Fruit fly (Drosophila melanogaster): Measurements from ENCODE around the gene prg.

Gene prg

DNA sequence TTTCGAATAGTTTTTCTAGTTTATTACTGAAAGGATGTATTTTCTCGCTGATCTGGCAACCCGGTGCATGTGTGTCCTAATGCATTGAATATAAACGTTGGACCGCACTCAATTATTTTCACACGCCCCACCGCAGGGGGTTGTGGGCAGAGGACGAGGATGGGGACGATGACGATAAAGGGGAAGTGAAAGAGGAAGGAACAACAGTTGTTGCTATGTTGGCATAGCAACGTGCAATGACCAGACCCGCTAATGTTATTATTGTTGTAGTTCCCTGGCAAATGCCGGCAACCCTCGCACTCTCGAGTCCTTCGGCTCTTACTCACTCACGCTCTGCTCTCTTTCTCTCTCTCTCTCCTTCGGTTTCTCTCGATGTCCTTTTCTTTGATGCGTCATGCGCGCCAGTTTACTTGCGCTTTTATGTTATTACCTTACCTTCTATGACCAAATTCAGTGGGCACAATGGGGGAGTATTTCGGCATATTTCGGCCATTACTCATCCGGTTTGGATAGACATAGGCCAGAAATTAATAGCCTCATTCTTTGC lies 39.6 kb upstream of the prg start:
- no peak for TF ChIP-seq Sox14 (GFP tag; optimal IDR thresholded peaks at IDR 0.05)
- TF ChIP-seq pdm3 (GFP tag; optimal IDR thresholded peaks at IDR 0.05), result no peak
- TF ChIP-seq salr (GFP tag; optimal IDR thresholded peaks at IDR 0.05), result no peak
- TF ChIP-seq Lpt (GFP tag; optimal IDR thresholded peaks at IDR 0.05), result no peak
- no peak for TF ChIP-seq spab (GFP tag; optimal IDR thresholded peaks at IDR 0.05)
- no peak for TF ChIP-seq Eip78C (GFP tag)
- no peak for TF ChIP-seq CG6276 (GFP tag; optimal IDR thresholded peaks at IDR 0.05)
- TF ChIP-seq CG8319 (GFP tag; optimal IDR thresholded peaks at IDR 0.05), result no peak
- no peak for TF ChIP-seq CG32006 (GFP tag; optimal IDR thresholded peaks at IDR 0.05)
- TF ChIP-seq CG7368 (GFP tag; optimal IDR thresholded peaks at IDR 0.05), result no peak
- no peak for TF ChIP-seq cyc (GFP tag; optimal IDR thresholded peaks at IDR 0.05)
- no peak for TF ChIP-seq vri (GFP tag; optimal IDR thresholded peaks at IDR 0.05)
- no peak for TF ChIP-seq Hr38 (GFP tag; optimal IDR thresholded peaks at IDR 0.05)

DNA sequence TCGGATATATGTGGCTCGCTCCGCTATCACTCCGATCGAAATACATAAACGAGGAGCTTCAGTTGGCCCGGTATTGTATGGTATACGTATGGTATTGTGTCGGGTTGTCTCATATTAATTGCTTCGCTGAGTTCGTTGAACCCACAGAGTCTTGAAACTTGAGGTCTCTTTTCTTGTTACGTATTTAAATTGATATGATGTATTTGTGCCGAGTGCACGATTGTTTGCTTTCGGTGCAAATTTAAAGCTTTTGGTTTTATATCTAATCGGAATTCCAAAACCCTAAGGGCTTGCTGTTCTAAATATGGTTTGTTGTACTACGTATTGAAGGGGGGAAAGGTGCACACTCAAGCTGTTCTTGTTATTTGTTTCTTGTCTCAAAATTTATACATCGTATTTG lies 39.1 kb upstream of the prg start:
- TF ChIP-seq vri (GFP tag; optimal IDR thresholded peaks at IDR 0.05) (peak; percentile 68), Ets21C (GFP tag; optimal IDR thresholded peaks at IDR 0.05) (no peak)

DNA sequence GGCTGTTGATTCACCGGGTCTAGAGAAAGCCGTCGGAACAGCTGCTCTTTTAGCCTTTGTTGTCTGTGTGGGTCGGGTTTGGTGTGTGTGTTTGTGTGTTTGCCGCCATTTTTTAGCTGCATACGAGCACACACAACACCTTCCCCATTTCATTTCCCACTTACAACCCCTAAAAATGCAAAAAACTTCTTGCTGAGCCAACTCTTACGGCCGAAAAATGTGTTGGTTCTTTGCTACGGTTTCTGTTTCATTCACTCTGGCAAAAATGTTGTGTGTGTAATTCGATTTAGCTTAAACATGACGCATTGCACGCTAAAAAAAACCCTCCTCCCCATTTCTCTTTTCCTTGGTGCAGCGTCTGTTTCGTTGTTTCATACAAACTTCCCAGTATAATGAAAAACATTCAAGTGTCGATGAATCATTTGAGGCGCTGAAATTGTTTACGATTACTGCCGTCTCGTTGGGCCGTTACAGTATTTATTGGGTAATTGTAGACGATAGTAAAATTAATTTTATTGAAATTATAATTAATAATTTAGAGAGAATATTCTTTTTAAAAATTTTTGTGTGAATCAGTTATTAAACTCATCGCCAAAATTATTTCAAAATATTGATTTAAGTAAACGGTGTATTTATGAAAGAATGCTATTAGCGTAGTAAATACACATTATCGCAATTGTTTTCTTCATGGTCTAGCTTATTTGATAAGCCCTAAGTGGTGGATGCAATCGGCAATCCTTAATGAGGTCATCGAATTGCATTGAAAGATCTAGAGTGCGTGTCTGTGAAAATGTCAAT lies 38.1 kb upstream of the prg start:
- peak; percentile 85 for TF ChIP-seq svp (GFP tag)
- no peak for TF ChIP-seq CG6276 (GFP tag; optimal IDR thresholded peaks at IDR 0.05)
- no peak for TF ChIP-seq Blimp-1 (GFP tag; optimal IDR thresholded peaks at IDR 0.05)
- no peak for TF ChIP-seq Met (GFP tag; optimal IDR thresholded peaks at IDR 0.05)
- no peak for TF ChIP-seq Hr39 (GFP tag; optimal IDR thresholded peaks at IDR 0.05)
- TF ChIP-seq Eip93F (GFP tag; optimal IDR thresholded peaks at IDR 0.05), result peak; percentile 72
- no peak for TF ChIP-seq spab (GFP tag; optimal IDR thresholded peaks at IDR 0.05)
- TF ChIP-seq CG9139 (GFP tag; optimal IDR thresholded peaks at IDR 0.05), result no peak
- TF ChIP-seq pdm3 (GFP tag; optimal IDR thresholded peaks at IDR 0.05), result no peak
- 0 out of 2 replicates have a peak, but pooled peaks have one; percentile 9 for TF ChIP-seq CG15336 (GFP tag; IDR thresholded peaks at IDR 0.05)
- peak; percentile 42 for TF ChIP-seq vri (GFP tag; optimal IDR thresholded peaks at IDR 0.05)
- peak; percentile 57 for TF ChIP-seq Eip78C (GFP tag)
- peak; percentile 5 for TF ChIP-seq esn (GFP tag; optimal IDR thresholded peaks at IDR 0.05)
- no peak for TF ChIP-seq CG11294 (GFP tag; IDR thresholded peaks at IDR 0.05)
- no peak for TF ChIP-seq fkh (GFP tag; optimal IDR thresholded peaks at IDR 0.05)
- TF ChIP-seq CG3032 (tag; optimal IDR thresholded peaks at IDR 0.05), result no peak
- TF ChIP-seq CG10631 (GFP tag; optimal IDR thresholded peaks at IDR 0.05), result no peak
- TF ChIP-seq Hr38 (GFP tag; optimal IDR thresholded peaks at IDR 0.05), result no peak
- TF ChIP-seq Sox102F (GFP tag; optimal IDR thresholded peaks at IDR 0.05), result no peak
- no peak for TF ChIP-seq CG10669 (GFP tag; optimal IDR thresholded peaks at IDR 0.05)
- no peak for TF ChIP-seq Smox (GFP tag; optimal IDR thresholded peaks at IDR 0.05)
- no peak for TF ChIP-seq CG34406 (GFP tag; optimal IDR thresholded peaks at IDR 0.05)
- TF ChIP-seq CG3919 (GFP tag; optimal IDR thresholded peaks at IDR 0.05), result no peak
- TF ChIP-seq CG6163 (GFP tag; IDR thresholded peaks at IDR 0.05), result no peak
- no peak for TF ChIP-seq CG8632 (GFP tag; optimal IDR thresholded peaks at IDR 0.05)

DNA sequence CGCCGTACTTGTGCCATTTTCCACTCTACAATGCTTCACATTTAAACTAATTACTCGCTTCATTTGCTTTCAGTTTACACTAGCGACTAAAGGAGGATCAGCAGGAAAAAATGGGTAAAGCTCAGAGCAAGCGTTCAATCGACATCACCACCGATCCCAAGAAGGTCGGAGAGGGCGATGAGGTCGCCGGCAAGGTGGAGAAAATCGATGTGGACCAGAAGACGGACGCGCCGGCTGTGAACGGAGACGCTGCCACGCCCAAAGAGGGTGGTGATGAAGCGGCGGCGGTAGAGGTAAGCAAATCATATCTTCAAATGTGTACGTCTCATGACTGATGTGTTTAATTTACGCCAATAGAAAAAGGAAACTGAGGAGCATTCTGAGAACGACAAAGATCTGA lies 37.5 kb upstream of the prg start:
- TF ChIP-seq fd85E (GFP tag; optimal IDR thresholded peaks at IDR 0.05), result no peak
- peak; percentile 74 for TF ChIP-seq svp (GFP tag)
